Worm (Caenorhabditis elegans): ENCODE data around the gene R05G6.3.
A peak's percentile ranks its signal among the peaks of the same experiment; 100 is the strongest.
"Not testable (repeated sequence)": the region's sequence is repeated elsewhere in the genome, so short reads cannot be mapped to it uniquely, and the experiment has no call there.

Gene R05G6.3

ce11 chrIV:7477697-7478096 lies 38.7 kb upstream of the R05G6.3 start (continued):
- TF ChIP-seq F23B12.7 (tag; optimal IDR thresholded peaks at IDR 0.05; ENCODE audit: insufficient read depth) (no peak), C06A6.2 (GFP tag; conservative IDR thresholded peaks at IDR 0.05) (no peak), let-526 (GFP tag; IDR thresholded peaks at IDR 0.05) (no peak), ekl-4 (GFP tag; IDR thresholded peaks at IDR 0.05) (peak; percentile 72), ztf-28 (GFP tag; IDR thresholded peaks at IDR 0.05) (peak; percentile 67; the same call in 1 of the 2 replicates), ceh-79 (tag; optimal IDR thresholded peaks at IDR 0.05) (no peak), nfya-1 (tag; optimal IDR thresholded peaks at IDR 0.05; ENCODE audit: borderline replicate concordance, insufficient read depth) (no peak)

ce11 chrIV:7478134-7478533 lies 38.2 kb upstream of the R05G6.3 start, which contains the start of gene rod-1:
Gene rod-1 (plus strand): TSS chrIV:7478452.
- no peak for TF ChIP-seq tbx-9 (tag; optimal IDR thresholded peaks at IDR 0.05; ENCODE audit: borderline replicate concordance)
- TF ChIP-seq pbrm-1 (GFP tag; IDR thresholded peaks at IDR 0.05): peak; percentile 41; the same call in 1 of the 2 replicates
- TF ChIP-seq dpff-1 (tag; optimal IDR thresholded peaks at IDR 0.05): no peak
- no peak for TF ChIP-seq lsy-27 (tag; optimal IDR thresholded peaks at IDR 0.05; ENCODE audit: borderline replicate concordance, insufficient read depth)
- TF ChIP-seq ztf-26 (tag; optimal IDR thresholded peaks at IDR 0.05): no peak
- no peak for TF ChIP-seq rcor-1 (GFP tag; IDR thresholded peaks at IDR 0.05)
- 0 out of 2 replicates have a peak, but pooled peaks have one; percentile 8 for TF ChIP-seq hmg-1.2 (GFP tag; IDR thresholded peaks at IDR 0.05)
- no peak for TF ChIP-seq attf-3 (GFP tag; conservative IDR thresholded peaks at IDR 0.05)

- TF ChIP-seq Y79H2A.3 (GFP tag; conservative IDR thresholded peaks at IDR 0.05) (peak; percentile 49; the same call in 1 of the 2 replicates), ceh-40 (GFP tag; IDR thresholded peaks at IDR 0.05) (0 out of 2 replicates have a peak, but pooled peaks have one; percentile 3), snpc-3.4 (tag; optimal IDR thresholded peaks at IDR 0.05) (peak; percentile 49), sea-2 (GFP tag; IDR thresholded peaks at IDR 0.05) (0 out of 2 replicates have a peak, but pooled peaks have one; percentile 69), lin-26 (GFP tag; IDR thresholded peaks at IDR 0.05) (peak; percentile 87), cebp-1 (tag; optimal IDR thresholded peaks at IDR 0.05) (peak; percentile 5), ekl-4 (GFP tag; IDR thresholded peaks at IDR 0.05) (peak; percentile 37; the same call in 1 of the 2 replicates), lin-54 (GFP tag; optimal IDR thresholded peaks at IDR 0.05) (peak; percentile 47), B0336.3 (GFP tag; IDR thresholded peaks at IDR 0.05) (0 out of 2 replicates have a peak, but pooled peaks have one; percentile 34), egl-44 (GFP tag; IDR thresholded peaks at IDR 0.05) (peak; percentile 53; the same call in 1 of the 2 replicates), rcor-1 (GFP tag; IDR thresholded peaks at IDR 0.05) (peak; percentile 25; the same call in 1 of the 2 replicates), F49E8.2 (tag; optimal IDR thresholded peaks at IDR 0.05; ENCODE audit: insufficient read depth) (peak; percentile 49), lsl-1 (GFP tag; optimal IDR thresholded peaks at IDR 0.05) (peak; percentile 31), Y95B8A.8 (GFP tag; IDR thresholded peaks at IDR 0.05) (peak; percentile 51; the same call in 1 of the 2 replicates), snpc-1.3 (tag; optimal IDR thresholded peaks at IDR 0.05; ENCODE audit: insufficient read depth) (peak; percentile 2), snpc-4 (tag; optimal IDR thresholded peaks at IDR 0.05) (peak in 1 of 4 experiments; percentile 43), rec-8 (tag; optimal IDR thresholded peaks at IDR 0.05) (peak in 1 of 2 experiments; percentile 38), ama-1 (GFP tag; optimal IDR thresholded peaks at IDR 0.05) (peak; percentile 32 to 33), egrh-3 (GFP tag; IDR thresholded peaks at IDR 0.05) (peak; percentile 40; the same call in 1 of the 2 replicates), hrde-1 (tag; optimal IDR thresholded peaks at IDR 0.05; ENCODE audit: borderline replicate concordance) (peak; percentile 92)
- TF ChIP-seq cebp-1 (GFP tag; IDR thresholded peaks at IDR 0.05); snpc-4 (GFP tag; optimal IDR thresholded peaks at IDR 0.05); ama-1 (optimal IDR thresholded peaks at IDR 0.05): not testable (repeated sequence)
These were observed 30.7 kb upstream of the R05G6.3 start for ce11 chrIV:7485565-7486200.
